Worm (Caenorhabditis elegans) whole organism, mixed stage, embryonic: ENCODE data around the gene srz-97.

Source experiments
- drap-1 ChIP-seq: fragments of 200-800 bp; sonication (Bioruptor generic); optimal IDR thresholded peaks from 3 replicates; lab custom pipeline; 2018; ENCODE audit warnings: mild to moderate bottlenecking, missing genetic modification characterization, missing compliant biosample characterization
- elt-1 ChIP-seq: sonication (generic microtip); optimal IDR thresholded peaks from 2 replicates; lab custom pipeline; 2017; ENCODE audit warnings: missing genetic modification characterization, mild to moderate bottlenecking, missing compliant biosample characterization, antibody characterized with exemption, moderate library complexity, borderline replicate concordance; ENCODE audit not compliant: insufficient read depth
- elt-3 ChIP-seq: fragments of 150-350 bp; optimal IDR thresholded peaks from 2 replicates; lab custom pipeline; 2014; ENCODE audit warnings: missing biosample characterization, missing genetic modification characterization
- lin-13 ChIP-seq: fragments of 150-350 bp; optimal IDR thresholded peaks from 2 replicates; lab custom pipeline; 2014; ENCODE audit warnings: missing biosample characterization, missing genetic modification characterization
- mab-5 ChIP-seq: fragments of 150-350 bp; optimal IDR thresholded peaks from 2 replicates; lab custom pipeline; 2014; ENCODE audit warnings: missing biosample characterization, missing genetic modification characterization
- nhr-12 ChIP-seq: fragments of 150-350 bp; optimal IDR thresholded peaks from 2 replicates; lab custom pipeline; 2014; ENCODE audit warnings: missing biosample characterization, missing genetic modification characterization
- sem-2 ChIP-seq: fragments of 200-800 bp; sonication (Bioruptor generic); optimal IDR thresholded peaks from 2 replicates; lab custom pipeline; 2018; ENCODE audit warnings: mild to moderate bottlenecking, missing genetic modification characterization, missing compliant biosample characterization
- snpc-4 ChIP-seq: fragments of 150-350 bp; optimal IDR thresholded peaks from 2 replicates; lab custom pipeline; 2014; ENCODE audit warnings: missing biosample characterization, missing genetic modification characterization
- sptf-1 ChIP-seq: sonication (generic microtip); optimal IDR thresholded peaks from 2 replicates; lab custom pipeline; 2017; ENCODE audit warnings: mild to moderate bottlenecking, missing genetic modification characterization, moderate library complexity, missing compliant biosample characterization
- tbx-8 ChIP-seq: fragments of 200-800 bp; sonication (Bioruptor generic); optimal IDR thresholded peaks from 2 replicates; lab custom pipeline; 2018; ENCODE audit warnings: mild to moderate bottlenecking, missing genetic modification characterization, moderate library complexity, missing compliant biosample characterization
- unc-62 ChIP-seq: fragments of 150-350 bp; optimal IDR thresholded peaks from 2 replicates; lab custom pipeline; 2014; ENCODE audit warnings: missing biosample characterization, missing genetic modification reagents, missing genetic modification characterization
- ztf-11 ChIP-seq: fragments of 150-350 bp; optimal IDR thresholded peaks from 2 replicates; lab custom pipeline; 2014; ENCODE audit warnings: missing biosample characterization, missing genetic modification characterization

ce11 chrV:14414032-14414431 is 54.0 kb downstream of the srz-97 start:
- TF ChIP-seq tbx-8 (GFP tag; lab: Kevin White, UChicago) (no peak), unc-62 (GFP tag; lab: Kevin White, UChicago) (no peak), sptf-1 (tag; lab: Kevin White, UChicago) (no peak), lin-13 (tag; lab: Kevin White, UChicago) (no peak), drap-1 (GFP tag; lab: Kevin White, UChicago) (no peak), nhr-12 (tag; lab: Kevin White, UChicago) (no peak), sem-2 (GFP tag; lab: Kevin White, UChicago) (no peak), elt-3 (tag; lab: Kevin White, UChicago) (no peak), elt-1 (no peak), snpc-4 (no peak), mab-5 (tag; lab: Kevin White, UChicago) (no peak), ztf-11 (no peak)
